Fruit fly (Drosophila melanogaster): ENCODE results near the gene Spase22-23.

Gene Spase22-23

DNA sequence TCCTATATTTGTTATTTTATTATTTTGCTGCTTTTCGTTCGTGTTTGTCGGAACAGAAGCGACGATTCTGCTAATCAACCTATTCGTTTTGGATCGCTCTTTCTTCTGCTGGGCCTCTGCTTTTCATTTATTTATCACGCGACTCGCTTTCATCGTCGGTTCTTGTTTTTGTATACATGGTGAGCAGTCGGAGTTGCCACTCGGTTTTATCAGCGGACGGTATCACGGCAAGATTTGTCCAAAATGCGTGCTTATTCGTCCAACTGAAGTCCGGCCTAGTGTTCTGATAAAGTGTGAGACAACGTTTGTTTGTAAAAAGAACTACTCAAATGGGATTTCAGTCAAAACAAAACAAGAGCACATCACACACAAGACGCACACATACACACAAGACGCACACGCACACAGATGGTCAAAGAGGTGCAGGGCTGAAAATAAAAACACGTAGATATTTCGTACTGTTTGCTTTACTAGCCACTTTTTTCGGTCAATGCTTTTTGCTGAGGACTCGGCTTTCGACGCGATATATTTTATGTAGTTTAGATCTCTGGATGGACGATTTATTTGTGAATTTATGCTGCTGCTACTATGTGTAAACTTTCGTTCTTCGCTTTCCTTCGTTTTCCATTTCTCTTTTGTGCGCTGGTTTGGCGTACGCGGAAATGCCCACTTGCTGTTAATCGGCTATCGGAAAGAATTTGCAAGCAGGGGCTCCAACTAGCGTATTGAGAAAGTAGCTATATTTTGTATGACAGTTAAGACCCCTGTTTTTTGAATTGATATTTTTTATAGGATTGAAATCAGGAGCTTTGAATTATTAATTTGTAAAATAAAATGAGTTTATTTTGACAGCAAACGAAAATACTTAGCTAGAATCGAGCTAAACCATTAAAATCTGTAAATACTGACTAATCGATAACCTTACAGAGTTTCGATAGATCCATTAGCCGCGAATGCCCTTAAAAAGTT lies 8.2 kb downstream of the Spase22-23 start, which contains the start of gene twin (continued):
- TF ChIP-seq dati (GFP tag; IDR thresholded peaks at IDR 0.05) (no peak), CG32532 (GFP tag; IDR thresholded peaks at IDR 0.05) (peak; percentile 69), p53 (GFP tag; optimal IDR thresholded peaks at IDR 0.05) (peak; percentile 31), CG2875 (GFP tag; optimal IDR thresholded peaks at IDR 0.05) (no peak), CG7928 (GFP tag; optimal IDR thresholded peaks at IDR 0.05) (peak; percentile 78), esg (GFP tag; conservative IDR thresholded peaks at IDR 0.05) (peak; percentile 61), CG30403 (GFP tag; optimal IDR thresholded peaks at IDR 0.05) (peak; percentile 74), Blimp-1 (GFP tag; optimal IDR thresholded peaks at IDR 0.05) (peak; percentile 58), CG10654 (GFP tag; optimal IDR thresholded peaks at IDR 0.05) (peak; percentile 64), CG4424 (GFP tag; optimal IDR thresholded peaks at IDR 0.05) (peak; percentile 67), CG7839 (tag; optimal IDR thresholded peaks at IDR 0.05) (peak; percentile 63), Deaf1 (tag; optimal IDR thresholded peaks at IDR 0.05) (peak; percentile 27), scrt (GFP tag; optimal IDR thresholded peaks at IDR 0.05) (no peak), knrl (GFP tag; IDR thresholded peaks at IDR 0.05; ENCODE audit: partially characterized antibody) (peak; percentile 70), gsb (GFP tag; IDR thresholded peaks at IDR 0.05) (peak; percentile 56; the same call in 1 of the 2 replicates), CG14965 (GFP tag; optimal IDR thresholded peaks at IDR 0.05; ENCODE audit: borderline replicate concordance) (no peak), CG4282 (GFP tag; optimal IDR thresholded peaks at IDR 0.05) (peak; percentile 68), BtbVII (GFP tag; optimal IDR thresholded peaks at IDR 0.05) (no peak), CG33213 (GFP tag; optimal IDR thresholded peaks at IDR 0.05) (peak; percentile 15), pfk (GFP tag; optimal IDR thresholded peaks at IDR 0.05) (no peak), Dp (GFP tag; optimal IDR thresholded peaks at IDR 0.05) (peak; percentile 72), Mrtf (GFP tag; IDR thresholded peaks at IDR 0.05) (no peak), ftz-f1 (GFP tag; optimal IDR thresholded peaks at IDR 0.05) (no peak), PHDP (tag; optimal IDR thresholded peaks at IDR 0.05) (peak; percentile 49), amos (GFP tag; IDR thresholded peaks at IDR 0.05; ENCODE audit: partially characterized antibody) (peak; percentile 65), C15 (GFP tag; IDR thresholded peaks at IDR 0.05) (no peak), ham (GFP tag; IDR thresholded peaks at IDR 0.05) (no peak), CG18262 (tag; optimal IDR thresholded peaks at IDR 0.05) (peak; percentile 42), Ets97D (GFP tag; optimal IDR thresholded peaks at IDR 0.05) (peak; percentile 79), fd96Cb (tag; optimal IDR thresholded peaks at IDR 0.05) (peak; percentile 21), bowl (GFP tag; IDR thresholded peaks at IDR 0.05) (no peak), CG10431 (GFP tag; optimal IDR thresholded peaks at IDR 0.05) (peak; percentile 100), Fer1 (GFP tag; optimal IDR thresholded peaks at IDR 0.05) (peak; percentile 16), Dbx (GFP tag; IDR thresholded peaks at IDR 0.05) (peak; percentile 42; the same call in 1 of the 3 replicates), btn (GFP tag; optimal IDR thresholded peaks at IDR 0.05) (no peak), CG32767 (GFP tag; IDR thresholded peaks at IDR 0.05) (no peak), dmrt99B (tag; optimal IDR thresholded peaks at IDR 0.05) (no peak)

DNA sequence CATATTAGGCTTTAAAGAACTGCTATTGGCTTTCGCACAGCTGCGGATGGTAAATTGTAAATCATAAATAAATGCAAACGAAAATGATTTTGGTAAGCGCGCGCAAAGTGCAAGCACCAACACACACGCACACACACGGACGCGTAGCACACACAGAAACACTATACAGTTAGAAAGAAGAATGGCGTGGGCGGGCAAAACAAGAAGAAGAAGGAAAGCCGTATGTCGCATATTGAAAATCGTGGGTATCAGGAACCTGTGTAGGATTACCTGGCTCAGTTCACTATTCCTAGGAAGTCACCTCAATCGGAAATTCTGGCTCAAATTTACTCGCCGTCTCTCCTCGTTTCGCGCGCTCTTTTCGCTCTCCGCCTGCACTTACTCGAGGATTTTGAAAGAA lies 9.0 kb downstream of the Spase22-23 start, which contains the start of gene cav:
TSS of gene cav (plus strand) at position 259 of the 400 bp plus-strand sequence.
- TF ChIP-seq cg (GFP tag; optimal IDR thresholded peaks at IDR 0.05) (peak; percentile 45), sr (GFP tag; IDR thresholded peaks at IDR 0.05) (0 out of 3 replicates have a peak, but pooled peaks have one; percentile 38), CG15479 (GFP tag; optimal IDR thresholded peaks at IDR 0.05) (peak; percentile 78), Sin3A (optimal IDR thresholded peaks at IDR 0.05) (peak; percentile 1), CG2199 (GFP tag; IDR thresholded peaks at IDR 0.05) (0 out of 3 replicates have a peak, but pooled peaks have one; percentile 20), unc-4 (GFP tag; IDR thresholded peaks at IDR 0.05; ENCODE audit: partially characterized antibody) (no peak), CG17385 (GFP tag; optimal IDR thresholded peaks at IDR 0.05) (peak; percentile 80), ewg (GFP tag; optimal IDR thresholded peaks at IDR 0.05) (no peak)
